Fruit fly (Drosophila melanogaster) whole organism, embryonic: ENCODE results near the gene Tcs6.
A peak's percentile ranks its signal among the peaks of the same experiment; 100 is the strongest.

Experiments used
- Awh ChIP-seq: fragments of 200-800 bp; sonication (Bioruptor generic); IDR thresholded peaks from 2 replicates; pipeline ENCODE4, ENCODE4 v1.3.6; 2022; ENCODE audit warnings: missing biosample characterization, missing genetic modification characterization
- BtbVII ChIP-seq: fragments of 200-800 bp; sonication (Bioruptor generic); optimal IDR thresholded peaks from 3 replicates; lab custom pipeline; 2017; ENCODE audit warnings: missing biosample characterization, mild to moderate bottlenecking, missing genetic modification characterization
- CG10462 ChIP-seq: fragments of 200-800 bp; sonication (Bioruptor generic); optimal IDR thresholded peaks from 2 replicates; lab custom pipeline; 2016; ENCODE audit warnings: missing biosample characterization, missing genetic modification characterization
- CG13123 ChIP-seq: fragments of 200-800 bp; sonication (Bioruptor generic); optimal IDR thresholded peaks from 2 replicates; lab custom pipeline; 2016; ENCODE audit warnings: missing biosample characterization, missing genetic modification characterization
- CG13775 ChIP-seq: fragments of 200-800 bp; sonication (Bioruptor generic); optimal IDR thresholded peaks from 3 replicates; lab custom pipeline; 2017; ENCODE audit warnings: missing biosample characterization, mild to moderate bottlenecking, missing genetic modification characterization
- CG14965 ChIP-seq: fragments of 200-800 bp; sonication (Bioruptor generic); optimal IDR thresholded peaks from 2 replicates; lab custom pipeline; 2016; ENCODE audit warnings: missing biosample characterization, missing genetic modification characterization, borderline replicate concordance
- CG15011 ChIP-seq: fragments of 200-800 bp; sonication (Bioruptor generic); optimal IDR thresholded peaks from 3 replicates; lab custom pipeline; 2018; ENCODE audit warnings: missing biosample characterization, mild to moderate bottlenecking, missing genetic modification characterization
- CG15073 ChIP-seq: fragments of 200-800 bp; sonication (Bioruptor generic); optimal IDR thresholded peaks from 2 replicates; lab custom pipeline; 2016; ENCODE audit warnings: missing biosample characterization, missing genetic modification characterization
- CG17328 ChIP-seq: fragments of 200-800 bp; sonication (Bioruptor generic); IDR thresholded peaks from 2 replicates; pipeline ENCODE4 v1.3.6; 2022; ENCODE audit warnings: missing biosample characterization, missing genetic modification characterization
- CG1792 ChIP-seq: fragments of 200-800 bp; sonication (Bioruptor generic); optimal IDR thresholded peaks from 2 replicates; lab custom pipeline; 2016; ENCODE audit warnings: missing biosample characterization, missing genetic modification characterization
- CG18476 ChIP-seq: fragments of 200-800 bp; sonication (Bioruptor generic); optimal IDR thresholded peaks from 2 replicates; lab custom pipeline; 2016; ENCODE audit warnings: missing biosample characterization, mild to moderate bottlenecking, missing genetic modification characterization
- CG18599 ChIP-seq: fragments of 200-800 bp; sonication (Bioruptor generic); optimal IDR thresholded peaks from 3 replicates; lab custom pipeline; 2017; ENCODE audit warnings: missing biosample characterization, missing genetic modification characterization, mild to moderate bottlenecking, moderate library complexity, missing genetic modification reagents
- CG18619 ChIP-seq: fragments of 200-800 bp; sonication (Bioruptor generic); optimal IDR thresholded peaks from 3 replicates; lab custom pipeline; 2017; ENCODE audit warnings: missing biosample characterization, mild to moderate bottlenecking, missing genetic modification characterization
- CG2678 ChIP-seq: fragments of 200-800 bp; sonication (Bioruptor generic); optimal IDR thresholded peaks from 3 replicates; lab custom pipeline; 2019; ENCODE audit warnings: missing biosample characterization, mild to moderate bottlenecking, missing genetic modification characterization, moderate library complexity
- CG34376 ChIP-seq: fragments of 200-800 bp; sonication (Bioruptor generic); optimal IDR thresholded peaks from 2 replicates; lab custom pipeline; 2018; ENCODE audit warnings: missing biosample characterization, mild to moderate bottlenecking, missing genetic modification characterization
- CG3838 ChIP-seq: fragments of 200-800 bp; sonication (Bioruptor generic); optimal IDR thresholded peaks from 3 replicates; lab custom pipeline; 2016; ENCODE audit warnings: missing biosample characterization, missing genetic modification characterization
- CG4404 ChIP-seq: fragments of 200-800 bp; sonication (Bioruptor generic); IDR thresholded peaks from 2 replicates; pipeline ENCODE4 v1.3.6; 2022; ENCODE audit warnings: missing biosample characterization, missing genetic modification characterization
- CG5245 ChIP-seq: fragments of 200-800 bp; sonication (Bioruptor generic); optimal IDR thresholded peaks from 3 replicates; lab custom pipeline; 2016; ENCODE audit warnings: missing biosample characterization, missing genetic modification characterization
- CG5953 ChIP-seq: fragments of 200-800 bp; sonication (Bioruptor generic); IDR thresholded peaks from 2 replicates; pipeline ENCODE4 v1.3.6; 2022; ENCODE audit warnings: missing biosample characterization, missing genetic modification characterization
- CG8089 ChIP-seq: fragments of 200-800 bp; sonication (Bioruptor generic); optimal IDR thresholded peaks from 3 replicates; lab custom pipeline; 2016; ENCODE audit warnings: missing biosample characterization, missing genetic modification characterization
- Dref ChIP-seq: fragments of 200-800 bp; sonication (Bioruptor generic); IDR thresholded peaks from 2 replicates; pipeline ENCODE4 v1.3.6; 2022; ENCODE audit warnings: missing biosample characterization, missing genetic modification characterization
- Gsc ChIP-seq: fragments of 200-800 bp; sonication (Bioruptor generic); IDR thresholded peaks from 2 replicates; pipeline ENCODE4 v1.3.6; 2022; ENCODE audit warnings: missing biosample characterization, missing genetic modification characterization
- H15 ChIP-seq: fragments of 200-800 bp; sonication (Bioruptor generic); IDR thresholded peaks from 3 replicates; pipeline ENCODE4 v1.3.6; 2022; ENCODE audit warnings: missing biosample characterization, missing genetic modification characterization
- HLH3B ChIP-seq: fragments of 200-800 bp; sonication (Bioruptor generic); IDR thresholded peaks from 2 replicates; pipeline ENCODE4 v1.3.6; 2022; ENCODE audit warnings: missing biosample characterization, missing genetic modification characterization
- Nf-YB ChIP-seq: fragments of 200-800 bp; sonication (Bioruptor generic); optimal IDR thresholded peaks from 3 replicates; lab custom pipeline; 2019; ENCODE audit warnings: missing biosample characterization, mild to moderate bottlenecking, missing genetic modification characterization, moderate library complexity
- Six4 ChIP-seq: fragments of 200-800 bp; sonication (Bioruptor generic); optimal IDR thresholded peaks from 2 replicates; lab custom pipeline; 2016; ENCODE audit warnings: missing biosample characterization, missing genetic modification characterization
- Ssrp ChIP-seq: fragments of 200-800 bp; sonication (Bioruptor generic); optimal IDR thresholded peaks from 2 replicates; lab custom pipeline; 2018; ENCODE audit warnings: missing biosample characterization, mild to moderate bottlenecking, missing genetic modification characterization, moderate library complexity
- Usf ChIP-seq: fragments of 200-800 bp; sonication (Bioruptor generic); optimal IDR thresholded peaks from 2 replicates; lab custom pipeline; 2017; ENCODE audit warnings: missing genotype, missing biosample characterization, missing genetic modification characterization
- ab ChIP-seq: fragments of 200-800 bp; sonication (Bioruptor generic); optimal IDR thresholded peaks from 2 replicates; lab custom pipeline; 2016; ENCODE audit warnings: missing biosample characterization, missing genetic modification characterization
- chif ChIP-seq, 2 experiments: fragments of 200-800 bp; sonication (Bioruptor generic); optimal IDR thresholded peaks; 3 replicates each; lab custom pipeline; 2016; ENCODE audit warnings: missing biosample characterization in 2 of 2, missing genetic modification characterization in 2 of 2
- ci ChIP-seq: fragments of 200-800 bp; sonication (Bioruptor generic); IDR thresholded peaks from 3 replicates; pipeline ENCODE4 v1.3.6; 2022; ENCODE audit warnings: missing biosample characterization, missing genetic modification characterization
- disco-r ChIP-seq: fragments of 200-800 bp; sonication (Bioruptor generic); optimal IDR thresholded peaks from 2 replicates; lab custom pipeline; 2016; ENCODE audit warnings: missing biosample characterization, missing genetic modification characterization
- ems ChIP-seq: fragments of 200-800 bp; sonication (Bioruptor generic); optimal IDR thresholded peaks from 3 replicates; lab custom pipeline; 2016; ENCODE audit warnings: missing biosample characterization, missing genetic modification characterization
- gcm ChIP-seq: fragments of 200-800 bp; sonication (Bioruptor generic); optimal IDR thresholded peaks from 2 replicates; lab custom pipeline; 2019; ENCODE audit warnings: missing biosample characterization, mild to moderate bottlenecking, missing genetic modification characterization, moderate library complexity
- gem ChIP-seq: fragments of 200-800 bp; sonication (Bioruptor generic); optimal IDR thresholded peaks from 2 replicates; lab custom pipeline; 2019; ENCODE audit warnings: missing biosample characterization, mild to moderate bottlenecking, missing genetic modification characterization, moderate library complexity
- ham ChIP-seq: fragments of 200-800 bp; sonication (Bioruptor generic); IDR thresholded peaks from 2 replicates; pipeline ENCODE4 v1.3.6; 2022; ENCODE audit warnings: missing biosample characterization, missing genetic modification characterization
- kah ChIP-seq: fragments of 200-800 bp; sonication (Bioruptor generic); optimal IDR thresholded peaks from 2 replicates; lab custom pipeline; 2018; ENCODE audit warnings: missing biosample characterization, mild to moderate bottlenecking, missing genetic modification characterization
- kay ChIP-seq: fragments of 200-800 bp; sonication (Bioruptor generic); optimal IDR thresholded peaks from 2 replicates; lab custom pipeline; 2016; ENCODE audit warnings: missing biosample characterization, missing genetic modification characterization
- lilli ChIP-seq: fragments of 200-800 bp; sonication (Bioruptor generic); optimal IDR thresholded peaks from 3 replicates; lab custom pipeline; 2016; ENCODE audit warnings: missing biosample characterization, missing genetic modification characterization
- nerfin-1 ChIP-seq: fragments of 200-800 bp; sonication (Bioruptor generic); optimal IDR thresholded peaks from 3 replicates; lab custom pipeline; 2019; ENCODE audit warnings: missing biosample characterization, mild to moderate bottlenecking, missing genetic modification characterization, moderate library complexity
- nmo ChIP-seq: fragments of 200-800 bp; sonication (Bioruptor generic); optimal IDR thresholded peaks from 2 replicates; lab custom pipeline; 2018; ENCODE audit warnings: missing biosample characterization, mild to moderate bottlenecking, missing genetic modification characterization, moderate library complexity
- onecut ChIP-seq: fragments of 200-800 bp; sonication (Bioruptor generic); IDR thresholded peaks from 2 replicates; pipeline ENCODE4 v1.3.6; 2022; ENCODE audit warnings: missing biosample characterization, missing genetic modification characterization
- pho ChIP-seq: fragments of 200-800 bp; sonication (Bioruptor generic); optimal IDR thresholded peaks from 2 replicates; lab custom pipeline; 2016; ENCODE audit warnings: missing biosample characterization, missing genetic modification characterization
- phol ChIP-seq: fragments of 200-800 bp; sonication (Bioruptor generic); optimal IDR thresholded peaks from 3 replicates; lab custom pipeline; 2018; ENCODE audit warnings: missing biosample characterization, mild to moderate bottlenecking, missing genetic modification characterization, moderate library complexity
- pnt ChIP-seq: fragments of 200-800 bp; sonication (Bioruptor generic); optimal IDR thresholded peaks from 3 replicates; lab custom pipeline; 2016; ENCODE audit warnings: missing biosample characterization, missing genetic modification characterization
- pros ChIP-seq: fragments of 200-800 bp; sonication (Bioruptor generic); optimal IDR thresholded peaks from 3 replicates; lab custom pipeline; 2019; ENCODE audit warnings: missing biosample characterization, mild to moderate bottlenecking, missing genetic modification characterization, moderate library complexity
- sens ChIP-seq: fragments of 200-800 bp; sonication (Bioruptor generic); peaks from one replicate; lab custom pipeline; 2016; ENCODE audit warnings: missing biosample characterization, missing genetic modification characterization
- unpg ChIP-seq: fragments of 200-800 bp; sonication (Bioruptor generic); optimal IDR thresholded peaks from 3 replicates; lab custom pipeline; 2018; ENCODE audit warnings: missing biosample characterization, mild to moderate bottlenecking, missing genetic modification characterization, moderate library complexity
- vfl ChIP-seq: fragments of 200-800 bp; sonication (Bioruptor generic); optimal IDR thresholded peaks from 2 replicates; lab custom pipeline; 2016; ENCODE audit warnings: missing biosample characterization, missing genetic modification characterization
- wdn ChIP-seq: fragments of 200-800 bp; sonication (Bioruptor generic); IDR thresholded peaks from 2 replicates; pipeline ENCODE4 v1.3.6; 2022; ENCODE audit warnings: missing biosample characterization, missing genetic modification characterization

The Tcs6 gene

dm6 chr3R:26012801-26013663 is 45.0 kb downstream of the Tcs6 start (continued):
- no peak for TF ChIP-seq CG5953 (GFP tag; lab: Robert Waterston, UW)
- TF ChIP-seq gcm = peak; percentile 16
- TF ChIP-seq CG4404 = no peak
- TF ChIP-seq ci (GFP tag; lab: Robert Waterston, UW) = no peak
- TF ChIP-seq CG15073 (GFP tag; lab: Kevin White, UChicago) = no peak
- TF ChIP-seq H15 = no peak
- TF ChIP-seq Nf-YB (GFP tag; lab: Kevin White, UChicago) = peak; percentile 57
- TF ChIP-seq nerfin-1 (tag; lab: Kevin White, UChicago) = peak; percentile 41
- no peak for TF ChIP-seq pnt
- TF ChIP-seq CG2678 (tag; lab: Kevin White, UChicago) = peak; percentile 63
- TF ChIP-seq kay (GFP tag; lab: Kevin White, UChicago) = no peak
- no peak for TF ChIP-seq Six4 (GFP tag; lab: Kevin White, UChicago)
- TF ChIP-seq CG3838 (GFP tag; lab: Kevin White, UChicago) = no peak
- TF ChIP-seq Dref (GFP tag; lab: Robert Waterston, UW) = 0 out of 2 replicates have a peak, but pooled peaks have one; percentile 1
- TF ChIP-seq CG1792 (GFP tag; lab: Kevin White, UChicago) = no peak
- no peak for TF ChIP-seq CG18476 (GFP tag; lab: Kevin White, UChicago)
- no peak for TF ChIP-seq CG14965
- TF ChIP-seq HLH3B (GFP tag; lab: Robert Waterston, UW) = no peak
- no peak for TF ChIP-seq CG5245 (GFP tag; lab: Kevin White, UChicago)
- TF ChIP-seq gem (tag; lab: Kevin White, UChicago) = peak; percentile 78
- no peak for TF ChIP-seq pho (GFP tag; lab: Kevin White, UChicago)
- peak; percentile 11 for TF ChIP-seq CG18599 (GFP tag; lab: Kevin White, UChicago)
- no peak for TF ChIP-seq Gsc (GFP tag; lab: Robert Waterston, UW)
- no peak for TF ChIP-seq CG10462 (GFP tag; lab: Kevin White, UChicago)
- TF ChIP-seq lilli (GFP tag; lab: Kevin White, UChicago) = peak; percentile 2
- TF ChIP-seq BtbVII = no peak
- TF ChIP-seq ham (GFP tag; lab: Robert Waterston, UW) = no peak
- no peak for TF ChIP-seq ab (GFP tag; lab: Kevin White, UChicago)
- no peak for TF ChIP-seq Usf (GFP tag; lab: Kevin White, UChicago)
- peak; percentile 73 for TF ChIP-seq sens (GFP tag; lab: Kevin White, UChicago)
- peak; percentile 63 for TF ChIP-seq phol (tag; lab: Kevin White, UChicago)
- peak; percentile 75 for TF ChIP-seq kah (GFP tag; lab: Kevin White, UChicago)
- 0 out of 2 replicates have a peak, but pooled peaks have one; percentile 17 for TF ChIP-seq Awh (GFP tag; lab: Robert Waterston, UW)
- peak; percentile 54 for TF ChIP-seq Ssrp
- peak; percentile 49; the same call in 1 of the 2 replicates for TF ChIP-seq CG17328 (GFP tag; lab: Robert Waterston, UW)
- TF ChIP-seq CG13123 (GFP tag; lab: Kevin White, UChicago) = no peak
- TF ChIP-seq CG8089 = no peak
- TF ChIP-seq CG34376 (GFP tag; lab: Kevin White, UChicago) = no peak
- TF ChIP-seq chif (GFP tag; optimal IDR thresholded peaks at IDR 0.05; lab: Kevin White, UChicago) = no peak
- TF ChIP-seq disco-r (GFP tag; lab: Kevin White, UChicago) = no peak
- peak; percentile 61 for TF ChIP-seq unpg (GFP tag; lab: Kevin White, UChicago)
- TF ChIP-seq CG15011 (GFP tag; lab: Kevin White, UChicago) = no peak
- no peak for TF ChIP-seq wdn (GFP tag; lab: Robert Waterston, UW)
- TF ChIP-seq onecut = no peak
- no peak for TF ChIP-seq CG13775
- TF ChIP-seq pros (GFP tag; lab: Kevin White, UChicago) = peak; percentile 54
- TF ChIP-seq CG18619 = no peak
- no peak for TF ChIP-seq vfl
- TF ChIP-seq nmo (GFP tag; lab: Kevin White, UChicago) = peak; percentile 74
- no peak for TF ChIP-seq ems (GFP tag; lab: Kevin White, UChicago)
